Worm (Caenorhabditis elegans): Measurements from ENCODE around the gene clec-226.

The clec-226 gene

ce11 chrV:13984828-13985227 is 38.1 kb downstream of the clec-226 start, which contains the start of gene end-1:
TSS of gene end-1 (plus strand) at chrV:13985128.
- TF ChIP-seq R02D3.7 (tag; optimal IDR thresholded peaks at IDR 0.05) (no peak), nhr-12 (tag; optimal IDR thresholded peaks at IDR 0.05) (no peak), nhr-10 (tag; optimal IDR thresholded peaks at IDR 0.05) (no peak), peb-1 (tag; optimal IDR thresholded peaks at IDR 0.05) (no peak), ZK546.5 (tag; optimal IDR thresholded peaks at IDR 0.05) (no peak), mbf-1 (tag; optimal IDR thresholded peaks at IDR 0.05) (no peak), sem-4 (tag; optimal IDR thresholded peaks at IDR 0.05) (no peak), nhr-23 (tag; optimal IDR thresholded peaks at IDR 0.05) (no peak), elt-1 (tag; optimal IDR thresholded peaks at IDR 0.05) (no peak), unc-55 (GFP tag; optimal IDR thresholded peaks at IDR 0.05) (no peak), ama-1 (optimal IDR thresholded peaks at IDR 0.05) (no peak), lsy-2 (tag; optimal IDR thresholded peaks at IDR 0.05) (no peak), snpc-4 (tag; optimal IDR thresholded peaks at IDR 0.05) (no peak), crh-2 (tag; optimal IDR thresholded peaks at IDR 0.05) (no peak), ztf-11 (tag; optimal IDR thresholded peaks at IDR 0.05) (no peak), nhr-77 (tag; optimal IDR thresholded peaks at IDR 0.05) (no peak), egl-27 (tag; optimal IDR thresholded peaks at IDR 0.05) (no peak), ztf-1 (GFP tag; conservative IDR thresholded peaks at IDR 0.05) (no peak), alr-1 (tag; optimal IDR thresholded peaks at IDR 0.05) (no peak), skn-1 (tag; optimal IDR thresholded peaks at IDR 0.05) (no peak)

- TF ChIP-seq fos-1 (tag; optimal IDR thresholded peaks at IDR 0.05) (peak; percentile 71), mbf-1 (tag; optimal IDR thresholded peaks at IDR 0.05) (no peak), crh-2 (tag; optimal IDR thresholded peaks at IDR 0.05) (peak; percentile 32), R02D3.7 (tag; optimal IDR thresholded peaks at IDR 0.05) (no peak)
Observed at ce11 chrV:13986823-13987222, 40.1 kb downstream of the clec-226 start.

- TF ChIP-seq sem-4 (tag; optimal IDR thresholded peaks at IDR 0.05): no peak
- TF ChIP-seq ZK546.5 (tag; optimal IDR thresholded peaks at IDR 0.05): no peak
- no peak for TF ChIP-seq aly-2 (tag; optimal IDR thresholded peaks at IDR 0.05)
- TF ChIP-seq mdl-1 (tag; optimal IDR thresholded peaks at IDR 0.05): no peak
- no peak for TF ChIP-seq ama-1 (optimal IDR thresholded peaks at IDR 0.05)
- TF ChIP-seq unc-62 (GFP tag; optimal IDR thresholded peaks at IDR 0.05): no peak
- TF ChIP-seq unc-55 (GFP tag; optimal IDR thresholded peaks at IDR 0.05): no peak
- no peak for TF ChIP-seq nhr-6 (tag; optimal IDR thresholded peaks at IDR 0.05)
- TF ChIP-seq snpc-4 (tag; optimal IDR thresholded peaks at IDR 0.05): no peak
- no peak for TF ChIP-seq elt-1 (tag; optimal IDR thresholded peaks at IDR 0.05)
- no peak for TF ChIP-seq F13H6.1 (tag; optimal IDR thresholded peaks at IDR 0.05)
- no peak for TF ChIP-seq unc-39 (tag; optimal IDR thresholded peaks at IDR 0.05)
- TF ChIP-seq C34F6.9 (tag; optimal IDR thresholded peaks at IDR 0.05): no peak
- TF ChIP-seq nhr-25 (tag; optimal IDR thresholded peaks at IDR 0.05): no peak
- no peak for TF ChIP-seq gmeb-1 (tag; optimal IDR thresholded peaks at IDR 0.05)
- TF ChIP-seq lin-13 (GFP tag; optimal IDR thresholded peaks at IDR 0.05): no peak
- TF ChIP-seq elt-3 (tag; optimal IDR thresholded peaks at IDR 0.05): no peak
Observed at ce11 chrV:13992485-13992884, 45.7 kb downstream of the clec-226 start, which contains the start of gene droe-4. TSS of gene droe-4 (plus strand) at chrV:13992656.

ce11 chrV:13993478-13993877 is 46.7 kb downstream of the clec-226 start:
- no peak for TF ChIP-seq peb-1 (tag; optimal IDR thresholded peaks at IDR 0.05)
- TF ChIP-seq sem-4 (tag; optimal IDR thresholded peaks at IDR 0.05): no peak
- no peak for TF ChIP-seq nhr-10 (tag; optimal IDR thresholded peaks at IDR 0.05)
- no peak for TF ChIP-seq nhr-129 (tag; optimal IDR thresholded peaks at IDR 0.05)
- TF ChIP-seq F13H6.1 (tag; optimal IDR thresholded peaks at IDR 0.05): no peak
- peak; percentile 59 for TF ChIP-seq nhr-21 (tag; optimal IDR thresholded peaks at IDR 0.05)
- no peak for TF ChIP-seq mdl-1 (tag; optimal IDR thresholded peaks at IDR 0.05)
